Worm (Caenorhabditis elegans) whole organism, midembryonic: ENCODE data around the gene F35E8.6.

Source experiments
- T22C8.4 ChIP-seq: fragments of 200-800 bp; sonication (Bioruptor generic); IDR thresholded peaks from 2 replicates; pipeline ENCODE4 v1.3.6; 2022; ENCODE audit warnings: missing genetic modification characterization, missing compliant biosample characterization
- cog-1 ChIP-seq: sonication (generic microtip); optimal IDR thresholded peaks from 2 replicates; lab custom pipeline; 2016; ENCODE audit warnings: missing genetic modification characterization, missing compliant biosample characterization
- flt-1 ChIP-seq: fragments of 200-800 bp; sonication (Bioruptor generic); IDR thresholded peaks from 2 replicates; pipeline ENCODE4 v1.3.6; 2022; ENCODE audit warnings: missing genetic modification characterization, missing compliant biosample characterization
- klf-2 ChIP-seq: fragments of 200-800 bp; sonication (Bioruptor generic); conservative IDR thresholded peaks from 2 replicates; pipeline ENCODE4 v1.3.6; 2022; ENCODE audit warnings: missing genetic modification reagents, missing genetic modification characterization, missing compliant biosample characterization
- med-1 ChIP-seq: sonication (generic microtip); optimal IDR thresholded peaks from 2 replicates; lab custom pipeline; 2017; ENCODE audit warnings: missing genetic modification characterization, mild to moderate bottlenecking, missing compliant biosample characterization, antibody characterized with exemption, missing genetic modification reagents; ENCODE audit not compliant: insufficient read depth
- ref-1 ChIP-seq: fragments of 200-800 bp; sonication (Bioruptor generic); conservative IDR thresholded peaks from 2 replicates; pipeline ENCODE4 v1.3.6; 2022; ENCODE audit warnings: missing genetic modification reagents, missing genetic modification characterization, missing compliant biosample characterization
- tab-1 ChIP-seq: fragments of 200-800 bp; sonication (Bioruptor generic); IDR thresholded peaks from 2 replicates; pipeline ENCODE4 v1.3.6; 2022; ENCODE audit warnings: missing genetic modification characterization, missing compliant biosample characterization
- ztf-23 ChIP-seq: fragments of 200-800 bp; sonication (Bioruptor generic); IDR thresholded peaks from 2 replicates; pipeline ENCODE4 v1.3.6; 2022; ENCODE audit warnings: missing genetic modification reagents, missing genetic modification characterization, missing compliant biosample characterization
- ztf-29 ChIP-seq: fragments of 200-800 bp; sonication (Bioruptor generic); IDR thresholded peaks from 2 replicates; pipeline ENCODE4 v1.3.6; 2022; ENCODE audit warnings: missing genetic modification reagents, missing genetic modification characterization, missing compliant biosample characterization

F35E8.6 gene

ce11 chrV:15911848-15912247, at the start of gene F35E8.6:
Gene F35E8.6 (plus strand): TSS chrV:15912148.
- TF ChIP-seq med-1 (GFP tag; lab: Kevin White, UChicago) (no peak), tab-1 (GFP tag; lab: Robert Waterston, UW) (no peak), ref-1 (GFP tag; lab: Robert Waterston, UW) (no peak), ztf-29 (no peak)

- TF ChIP-seq cog-1 (tag; lab: Kevin White, UChicago) (no peak), ztf-29 (no peak), tab-1 (GFP tag; lab: Robert Waterston, UW) (no peak), ref-1 (GFP tag; lab: Robert Waterston, UW) (no peak), T22C8.4 (GFP tag; lab: Robert Waterston, UW) (no peak), flt-1 (GFP tag; lab: Robert Waterston, UW) (no peak), ztf-23 (GFP tag; lab: Robert Waterston, UW) (no peak)
These were observed 49.3 kb upstream of the F35E8.6 start, which contains the start of gene srz-12 for ce11 chrV:15862599-15862998. Gene srz-12 (minus strand): TSS chrV:15862699.

DNA sequence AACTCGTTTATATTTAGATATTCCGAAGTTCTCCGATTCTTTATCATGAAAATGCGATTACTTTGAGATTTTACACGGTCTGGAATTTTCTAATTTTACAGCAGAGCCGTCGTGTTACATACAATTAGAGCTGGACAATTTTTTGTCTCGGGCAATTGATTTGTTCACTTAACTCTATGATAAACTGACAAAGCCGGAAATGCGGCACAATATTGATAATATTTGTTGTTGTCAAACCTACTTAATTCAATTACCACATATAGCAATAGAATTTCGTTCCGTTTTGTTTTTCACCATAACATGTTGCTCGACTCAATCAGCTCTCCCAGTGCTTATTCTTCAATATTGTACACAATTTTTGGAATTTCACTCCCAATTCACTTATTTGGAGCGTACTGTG, 48.9 kb upstream of the F35E8.6 start, which contains the start of gene srh-299:
srh-299 (plus strand) TSS at position 301 of the 400 bp plus-strand sequence.
- TF ChIP-seq ref-1 (GFP tag; lab: Robert Waterston, UW) (no peak), klf-2 (GFP tag; lab: Robert Waterston, UW) (no peak), T22C8.4 (GFP tag; lab: Robert Waterston, UW) (no peak), ztf-23 (GFP tag; lab: Robert Waterston, UW) (no peak), cog-1 (tag; lab: Kevin White, UChicago) (no peak), tab-1 (GFP tag; lab: Robert Waterston, UW) (no peak), flt-1 (GFP tag; lab: Robert Waterston, UW) (no peak), med-1 (GFP tag; lab: Kevin White, UChicago) (no peak), ztf-29 (no peak)

DNA sequence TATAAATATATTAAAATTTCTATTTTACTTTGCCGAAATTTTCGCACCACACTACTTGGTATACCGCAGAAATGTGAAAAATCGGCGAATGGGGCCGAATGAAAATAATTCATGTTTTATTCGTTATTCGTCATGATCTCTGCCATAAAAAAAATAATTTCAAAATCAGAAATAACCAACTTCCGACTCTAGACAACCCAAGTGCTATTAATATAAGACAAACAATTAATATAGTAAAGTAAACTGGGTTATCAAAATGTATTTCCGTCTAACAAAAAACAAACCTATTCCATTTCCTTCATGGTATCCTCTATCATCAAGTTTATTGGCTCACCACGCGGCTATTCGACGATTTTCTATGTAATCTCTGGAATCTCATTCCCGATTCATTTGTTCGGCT, 46.1 kb upstream of the F35E8.6 start, which contains the start of gene srh-293:
srh-293 (plus strand) TSS at position 301 of the 400 bp plus-strand sequence.
- TF ChIP-seq cog-1 (tag; lab: Kevin White, UChicago) (no peak), ref-1 (GFP tag; lab: Robert Waterston, UW) (no peak), T22C8.4 (GFP tag; lab: Robert Waterston, UW) (no peak), ztf-23 (GFP tag; lab: Robert Waterston, UW) (no peak), klf-2 (GFP tag; lab: Robert Waterston, UW) (no peak), ztf-29 (no peak), tab-1 (GFP tag; lab: Robert Waterston, UW) (no peak), med-1 (GFP tag; lab: Kevin White, UChicago) (no peak)

- TF ChIP-seq T22C8.4 (GFP tag; lab: Robert Waterston, UW): no peak
- no peak for TF ChIP-seq cog-1 (tag; lab: Kevin White, UChicago)
- TF ChIP-seq med-1 (GFP tag; lab: Kevin White, UChicago): no peak
- TF ChIP-seq ztf-29: no peak
- no peak for TF ChIP-seq ztf-23 (GFP tag; lab: Robert Waterston, UW)
- no peak for TF ChIP-seq klf-2 (GFP tag; lab: Robert Waterston, UW)
- no peak for TF ChIP-seq ref-1 (GFP tag; lab: Robert Waterston, UW)
- no peak for TF ChIP-seq flt-1 (GFP tag; lab: Robert Waterston, UW)
- TF ChIP-seq tab-1 (GFP tag; lab: Robert Waterston, UW): no peak
These were observed 44.6 kb upstream of the F35E8.6 start, which contains the start of gene fbxa-197 for ce11 chrV:15867373-15867772. Gene fbxa-197 (plus strand): TSS chrV:15867673.

- no peak for TF ChIP-seq cog-1 (tag; lab: Kevin White, UChicago)
- TF ChIP-seq tab-1 (GFP tag; lab: Robert Waterston, UW): no peak
- no peak for TF ChIP-seq T22C8.4 (GFP tag; lab: Robert Waterston, UW)
- TF ChIP-seq med-1 (GFP tag; lab: Kevin White, UChicago): no peak
- TF ChIP-seq ref-1 (GFP tag; lab: Robert Waterston, UW): no peak
- no peak for TF ChIP-seq ztf-23 (GFP tag; lab: Robert Waterston, UW)
- no peak for TF ChIP-seq ztf-29
- TF ChIP-seq flt-1 (GFP tag; lab: Robert Waterston, UW): no peak
- no peak for TF ChIP-seq klf-2 (GFP tag; lab: Robert Waterston, UW)
These were observed 41.6 kb upstream of the F35E8.6 start, which contains the start of gene str-57 for ce11 chrV:15870356-15870755. Gene str-57 (plus strand): TSS chrV:15870656.

- TF ChIP-seq cog-1 (tag; lab: Kevin White, UChicago) (no peak), flt-1 (GFP tag; lab: Robert Waterston, UW) (no peak), ztf-29 (no peak), med-1 (GFP tag; lab: Kevin White, UChicago) (no peak), klf-2 (GFP tag; lab: Robert Waterston, UW) (no peak), ztf-23 (GFP tag; lab: Robert Waterston, UW) (no peak), T22C8.4 (GFP tag; lab: Robert Waterston, UW) (no peak), ref-1 (GFP tag; lab: Robert Waterston, UW) (no peak), tab-1 (GFP tag; lab: Robert Waterston, UW) (no peak)
These were observed 39.7 kb upstream of the F35E8.6 start, which contains the start of gene str-56 for ce11 chrV:15872273-15872672. Gene str-56 (plus strand): TSS chrV:15872573.

- TF ChIP-seq ztf-29 (peak; percentile 100), tab-1 (GFP tag; lab: Robert Waterston, UW) (peak; percentile 100), ref-1 (GFP tag; lab: Robert Waterston, UW) (peak; percentile 100), ztf-23 (GFP tag; lab: Robert Waterston, UW) (peak; percentile 99), klf-2 (GFP tag; lab: Robert Waterston, UW) (peak; percentile 99), flt-1 (GFP tag; lab: Robert Waterston, UW) (peak; percentile 99), cog-1 (tag; lab: Kevin White, UChicago) (peak; percentile 96), T22C8.4 (GFP tag; lab: Robert Waterston, UW) (peak; percentile 99), med-1 (GFP tag; lab: Kevin White, UChicago) (peak; percentile 91)
These were observed 38.2 kb upstream of the F35E8.6 start for ce11 chrV:15873762-15874161.

DNA sequence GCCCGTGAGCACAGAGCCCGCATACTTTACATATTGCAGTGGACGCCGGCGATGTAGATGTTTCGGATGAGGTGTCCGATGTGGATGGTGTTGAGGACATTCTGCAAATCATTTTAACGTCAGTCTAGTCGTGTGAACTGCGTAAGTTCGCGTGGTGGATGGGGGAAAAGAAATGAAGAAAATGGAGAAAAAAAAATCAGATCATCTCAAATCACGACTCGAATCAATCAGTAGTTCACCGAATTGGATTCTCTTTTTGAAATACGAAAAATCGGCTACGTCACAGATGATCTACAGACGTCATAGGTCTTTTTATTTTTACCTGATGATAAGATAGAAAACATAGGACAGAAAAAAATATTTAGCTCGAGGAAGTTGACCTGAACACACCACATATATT, 35.6 kb upstream of the F35E8.6 start, which contains the start of gene nhr-102:
nhr-102 (minus strand) TSS at position 101 of the 400 bp plus-strand sequence.
- TF ChIP-seq cog-1 (tag; lab: Kevin White, UChicago): no peak
- no peak for TF ChIP-seq ref-1 (GFP tag; lab: Robert Waterston, UW)
- no peak for TF ChIP-seq T22C8.4 (GFP tag; lab: Robert Waterston, UW)
- no peak for TF ChIP-seq med-1 (GFP tag; lab: Kevin White, UChicago)
- no peak for TF ChIP-seq tab-1 (GFP tag; lab: Robert Waterston, UW)
- TF ChIP-seq ztf-23 (GFP tag; lab: Robert Waterston, UW): no peak
- no peak for TF ChIP-seq klf-2 (GFP tag; lab: Robert Waterston, UW)
- TF ChIP-seq flt-1 (GFP tag; lab: Robert Waterston, UW): no peak
- TF ChIP-seq ztf-29: no peak
